Fruit fly (Drosophila melanogaster) whole organism, pupa: ENCODE measurements around the gene asp.

Experiments used
- CG10348 ChIP-seq: fragments of 200-800 bp; sonication (Bioruptor generic); IDR thresholded peaks from 2 replicates; pipeline ENCODE4 v1.3.6; 2022; ENCODE audit warnings: missing biosample characterization, missing genetic modification characterization
- CG12605 ChIP-seq: fragments of 200-800 bp; sonication (Bioruptor generic); IDR thresholded peaks from 2 replicates; pipeline ENCODE4 v1.3.6; 2022; ENCODE audit warnings: missing biosample characterization, missing genetic modification characterization
- CG13204 ChIP-seq: fragments of 200-800 bp; sonication (Bioruptor generic); optimal IDR thresholded peaks from 2 replicates; lab custom pipeline; 2018; ENCODE audit warnings: missing biosample characterization, mild to moderate bottlenecking, missing genetic modification characterization, moderate library complexity
- CG14655 ChIP-seq: fragments of 200-800 bp; sonication (Bioruptor generic); optimal IDR thresholded peaks from 3 replicates; lab custom pipeline; 2017; ENCODE audit warnings: mild to moderate bottlenecking, missing biosample characterization, missing genetic modification reagents, missing genetic modification characterization
- CG15710 ChIP-seq: fragments of 200-800 bp; sonication (Bioruptor generic); optimal IDR thresholded peaks from 2 replicates; lab custom pipeline; 2018; ENCODE audit warnings: missing biosample characterization, mild to moderate bottlenecking, missing genetic modification characterization, moderate library complexity
- CG17806 ChIP-seq: fragments of 200-800 bp; sonication (Bioruptor generic); optimal IDR thresholded peaks from 2 replicates; lab custom pipeline; 2018; ENCODE audit warnings: missing biosample characterization, mild to moderate bottlenecking, missing genetic modification characterization, moderate library complexity
- CG32121 ChIP-seq: fragments of 200-800 bp; sonication (Bioruptor generic); IDR thresholded peaks from 2 replicates; pipeline ENCODE4 v1.3.6; 2022; ENCODE audit warnings: missing biosample characterization, missing genetic modification characterization
- CG34367 ChIP-seq: fragments of 200-800 bp; sonication (Bioruptor generic); optimal IDR thresholded peaks from 2 replicates; lab custom pipeline; 2018; ENCODE audit warnings: missing biosample characterization, mild to moderate bottlenecking, missing genetic modification characterization
- CG4496 ChIP-seq: fragments of 200-800 bp; sonication (Bioruptor generic); IDR thresholded peaks from 3 replicates; pipeline ENCODE4 v1.3.6; 2022; ENCODE audit warnings: missing biosample characterization, missing genetic modification characterization
- CG8159 ChIP-seq: fragments of 200-800 bp; sonication (Bioruptor generic); optimal IDR thresholded peaks from 3 replicates; lab custom pipeline; 2018; ENCODE audit warnings: missing biosample characterization, mild to moderate bottlenecking, missing genetic modification characterization, moderate library complexity
- CG8301 ChIP-seq: fragments of 200-800 bp; sonication (Bioruptor generic); optimal IDR thresholded peaks from 2 replicates; lab custom pipeline; 2018; ENCODE audit warnings: missing biosample characterization, mild to moderate bottlenecking, missing genetic modification characterization
- CG9948 ChIP-seq: fragments of 200-800 bp; sonication (Bioruptor generic); optimal IDR thresholded peaks from 2 replicates; lab custom pipeline; 2018; ENCODE audit warnings: missing biosample characterization, mild to moderate bottlenecking, missing genetic modification characterization, moderate library complexity
- D1 ChIP-seq: fragments of 200-800 bp; sonication (Bioruptor generic); optimal IDR thresholded peaks from 2 replicates; lab custom pipeline; 2018; ENCODE audit warnings: missing biosample characterization, mild to moderate bottlenecking, missing genetic modification characterization, moderate library complexity
- EcR ChIP-seq: fragments of 200-800 bp; sonication (Bioruptor generic); optimal IDR thresholded peaks from 3 replicates; lab custom pipeline; 2019; ENCODE audit warnings: missing biosample characterization, missing genetic modification characterization, mild to moderate bottlenecking, moderate library complexity, missing genetic modification reagents
- Ets98B ChIP-seq: fragments of 200-800 bp; sonication (Bioruptor generic); IDR thresholded peaks from 2 replicates; pipeline ENCODE4 v1.3.6; 2022; ENCODE audit warnings: missing biosample characterization, missing genetic modification characterization
- Pif1A ChIP-seq: fragments of 200-800 bp; sonication (Bioruptor generic); optimal IDR thresholded peaks from 3 replicates; lab custom pipeline; 2016; ENCODE audit warnings: missing biosample characterization, missing genetic modification characterization
- Pif1B ChIP-seq: fragments of 200-800 bp; sonication (Bioruptor generic); optimal IDR thresholded peaks from 3 replicates; lab custom pipeline; 2016; ENCODE audit warnings: missing biosample characterization, missing genetic modification characterization
- Snoo ChIP-seq: fragments of 200-800 bp; sonication (Bioruptor generic); optimal IDR thresholded peaks from 3 replicates; lab custom pipeline; 2017; ENCODE audit warnings: missing biosample characterization, mild to moderate bottlenecking, missing genetic modification characterization, inconsistent platforms
- fd96Ca ChIP-seq: fragments of 200-800 bp; sonication (Bioruptor generic); IDR thresholded peaks from 3 replicates; pipeline ENCODE4 v1.3.6; 2022; ENCODE audit warnings: missing biosample characterization, missing genetic modification characterization
- gl ChIP-seq: fragments of 200-800 bp; sonication (Bioruptor generic); optimal IDR thresholded peaks from 2 replicates; lab custom pipeline; 2018; ENCODE audit warnings: missing biosample characterization, mild to moderate bottlenecking, missing genetic modification characterization
- rn ChIP-seq: fragments of 200-800 bp; sonication (Bioruptor generic); IDR thresholded peaks from 2 replicates; pipeline ENCODE4 v1.3.6; 2022; ENCODE audit warnings: missing biosample characterization, missing genetic modification characterization

asp gene

DNA sequence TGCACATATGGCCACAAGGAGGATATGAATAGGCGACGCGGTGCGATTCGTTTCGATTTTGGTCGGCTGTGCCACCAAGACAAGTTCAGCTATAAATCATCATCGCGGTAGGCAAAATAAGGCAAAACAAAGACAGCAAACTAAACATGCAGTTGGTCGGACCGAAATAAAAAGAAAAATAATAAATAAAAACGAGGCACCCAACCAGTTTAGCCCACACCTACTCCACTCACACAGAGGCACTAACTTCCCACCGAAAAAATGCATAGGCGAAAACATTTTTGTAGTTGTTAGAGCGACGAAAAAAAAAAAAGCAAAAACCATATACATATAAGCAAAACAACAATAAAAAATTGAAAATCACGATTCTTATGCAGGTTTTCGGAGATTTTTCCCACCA, 13.0 kb downstream of the asp start:
- TF ChIP-seq CG4496 (GFP tag; lab: Robert Waterston, UW) (0 out of 3 replicates have a peak, but pooled peaks have one; percentile 38), Ets98B (GFP tag; lab: Robert Waterston, UW) (peak; percentile 20; the same call in 1 of the 2 replicates), D1 (tag; lab: Kevin White, UChicago) (no peak), CG32121 (GFP tag; lab: Robert Waterston, UW) (0 out of 2 replicates have a peak, but pooled peaks have one; percentile 15), fd96Ca (GFP tag; lab: Robert Waterston, UW) (peak; percentile 11; the same call in 1 of the 3 replicates)
- TF ChIP-seq, all 21 proteins: peak for 4

DNA sequence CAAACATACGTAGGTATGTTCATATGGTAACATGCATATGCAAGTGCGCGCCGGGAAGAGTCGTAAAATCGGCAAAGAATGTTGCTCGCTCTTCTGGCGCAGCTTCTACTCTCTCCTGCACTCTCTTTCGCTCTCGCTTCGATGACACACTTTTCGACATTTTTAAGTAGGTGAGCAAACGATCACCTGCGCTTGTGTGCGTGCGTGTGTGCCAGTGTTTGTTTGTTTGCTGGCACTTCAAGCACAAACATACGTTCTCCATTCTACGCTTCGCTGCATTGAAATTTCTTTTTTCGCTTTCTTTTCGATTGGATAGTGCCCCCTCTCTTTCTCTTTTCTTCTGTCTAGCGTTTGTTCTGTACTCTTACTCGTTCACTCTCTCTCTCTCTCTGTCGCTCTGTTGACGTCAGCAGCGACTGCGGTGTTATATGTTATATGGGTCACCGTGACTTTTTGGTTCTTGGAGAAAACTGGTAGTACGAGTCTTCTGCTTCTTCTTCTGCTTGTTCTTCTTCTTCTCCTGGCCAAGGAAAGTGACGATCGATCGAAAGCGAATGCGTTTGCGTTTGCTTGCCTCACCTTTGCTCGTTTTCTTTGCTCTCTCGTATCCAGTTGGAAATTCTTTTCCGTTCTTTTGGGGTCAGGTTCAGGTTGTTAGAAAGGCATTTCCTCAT, 14.2 kb downstream of the asp start:
- TF ChIP-seq Snoo (tag; lab: Kevin White, UChicago) (peak; percentile 67), CG34367 (tag; lab: Kevin White, UChicago) (no peak), CG4496 (GFP tag; lab: Robert Waterston, UW) (peak; percentile 42; the same call in 1 of the 3 replicates), CG8301 (tag; lab: Kevin White, UChicago) (peak; percentile 48), D1 (tag; lab: Kevin White, UChicago) (no peak), CG14655 (GFP tag; lab: Kevin White, UChicago) (peak; percentile 62), CG32121 (GFP tag; lab: Robert Waterston, UW) (0 out of 2 replicates have a peak, but pooled peaks have one; percentile 3), fd96Ca (GFP tag; lab: Robert Waterston, UW) (0 out of 3 replicates have a peak, but pooled peaks have one; percentile 27)

DNA sequence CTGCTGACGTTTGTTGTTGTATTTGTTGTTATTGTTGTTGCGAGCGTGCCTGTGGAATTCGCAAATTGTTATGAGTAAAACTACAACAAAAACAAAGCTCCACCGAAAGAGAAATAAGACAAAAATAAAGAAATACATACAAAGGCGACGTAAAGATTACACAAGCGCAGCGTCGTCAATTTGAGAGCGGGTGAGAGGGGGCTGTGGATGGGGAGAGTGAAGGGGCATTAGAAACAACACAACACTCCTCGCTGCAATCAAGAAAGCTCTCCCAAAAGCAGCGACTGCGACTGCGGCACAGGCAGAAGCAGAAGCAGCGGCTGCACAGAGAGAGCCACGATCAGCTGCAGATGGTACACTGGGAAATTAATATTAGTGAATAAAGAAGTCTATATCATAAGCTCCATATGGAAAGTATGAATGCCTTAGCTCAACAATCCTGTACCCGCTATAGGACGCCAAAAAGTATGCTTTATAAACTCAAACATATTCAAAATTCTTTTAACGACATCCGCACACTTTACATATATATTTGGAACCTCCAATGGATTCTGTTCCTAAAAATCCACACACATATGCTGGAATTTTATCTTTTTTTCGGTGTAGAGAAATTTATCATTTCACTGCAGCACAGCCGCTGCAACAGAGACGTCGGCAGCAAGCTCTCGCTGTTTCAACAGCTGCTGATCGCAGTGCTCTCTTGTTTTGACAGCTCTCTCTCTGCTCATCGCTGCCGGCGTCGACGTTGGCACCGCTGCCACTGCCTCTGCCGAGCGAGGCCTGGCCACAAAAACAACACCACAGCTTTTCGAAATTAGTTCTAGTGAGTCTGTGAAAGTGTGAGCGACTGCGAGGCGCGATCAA, 15.1 kb downstream of the asp start, which contains the start of gene CG13631:
Gene CG13631 (plus strand): TSS at position 814 of the 864 bp plus-strand sequence.
- TF ChIP-seq CG32121 (GFP tag; lab: Robert Waterston, UW) (peak; percentile 97), fd96Ca (GFP tag; lab: Robert Waterston, UW) (peak; percentile 98), Snoo (tag; lab: Kevin White, UChicago) (peak; percentile 95), CG17806 (tag; lab: Kevin White, UChicago) (peak; percentile 88), CG13204 (GFP tag; lab: Kevin White, UChicago) (no peak), CG9948 (tag; lab: Kevin White, UChicago) (peak; percentile 92), D1 (tag; lab: Kevin White, UChicago) (peak; percentile 63), CG12605 (GFP tag; lab: Robert Waterston, UW) (peak; percentile 86), Ets98B (GFP tag; lab: Robert Waterston, UW) (peak; percentile 95), Pif1A (peak; percentile 96), CG8159 (tag; lab: Kevin White, UChicago) (peak; percentile 91), CG34367 (tag; lab: Kevin White, UChicago) (peak; percentile 78), CG8301 (tag; lab: Kevin White, UChicago) (peak; percentile 97), CG10348 (GFP tag; lab: Robert Waterston, UW) (peak; percentile 94), CG15710 (tag; lab: Kevin White, UChicago) (peak; percentile 86), rn (GFP tag; lab: Robert Waterston, UW) (peak; percentile 93), CG14655 (GFP tag; lab: Kevin White, UChicago) (peak; percentile 97), Pif1B (GFP tag; lab: Kevin White, UChicago) (peak; percentile 96), gl (tag; lab: Kevin White, UChicago) (peak; percentile 67), EcR (no peak), CG4496 (GFP tag; lab: Robert Waterston, UW) (peak; percentile 96)

DNA sequence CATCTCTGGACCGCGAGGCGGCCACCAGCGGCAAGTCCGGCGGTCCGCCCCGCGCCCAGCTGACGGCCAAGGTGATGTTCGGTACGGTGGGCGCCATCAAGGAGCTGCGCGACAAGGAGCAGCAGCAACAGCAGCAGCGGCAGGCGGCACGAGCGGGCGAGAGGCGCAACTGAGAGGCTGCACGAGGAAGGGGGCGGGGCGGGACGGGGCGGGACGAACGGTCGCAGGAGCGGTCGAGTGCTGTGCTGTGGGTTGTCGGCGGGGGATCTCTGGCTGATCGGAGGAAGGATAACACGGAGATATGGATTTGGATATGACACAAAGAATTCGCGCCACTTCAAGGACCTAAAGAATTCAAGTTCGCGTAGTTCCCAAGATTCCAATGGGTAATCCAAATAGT, 16.0 kb downstream of the asp start:
- no peak for TF ChIP-seq Ets98B (GFP tag; lab: Robert Waterston, UW)
- no peak for TF ChIP-seq Snoo (tag; lab: Kevin White, UChicago)
- no peak for TF ChIP-seq CG15710 (tag; lab: Kevin White, UChicago)
- no peak for TF ChIP-seq CG4496 (GFP tag; lab: Robert Waterston, UW)
- no peak for TF ChIP-seq CG9948 (tag; lab: Kevin White, UChicago)
- no peak for TF ChIP-seq EcR
- TF ChIP-seq CG13204 (GFP tag; lab: Kevin White, UChicago), result no peak
- no peak for TF ChIP-seq CG34367 (tag; lab: Kevin White, UChicago)
- TF ChIP-seq D1 (tag; lab: Kevin White, UChicago), result no peak
- TF ChIP-seq CG8159 (tag; lab: Kevin White, UChicago), result no peak
- no peak for TF ChIP-seq rn (GFP tag; lab: Robert Waterston, UW)
